Fruit fly (Drosophila melanogaster): ENCODE data around the gene CG15432.

The CG15432 gene

DNA sequence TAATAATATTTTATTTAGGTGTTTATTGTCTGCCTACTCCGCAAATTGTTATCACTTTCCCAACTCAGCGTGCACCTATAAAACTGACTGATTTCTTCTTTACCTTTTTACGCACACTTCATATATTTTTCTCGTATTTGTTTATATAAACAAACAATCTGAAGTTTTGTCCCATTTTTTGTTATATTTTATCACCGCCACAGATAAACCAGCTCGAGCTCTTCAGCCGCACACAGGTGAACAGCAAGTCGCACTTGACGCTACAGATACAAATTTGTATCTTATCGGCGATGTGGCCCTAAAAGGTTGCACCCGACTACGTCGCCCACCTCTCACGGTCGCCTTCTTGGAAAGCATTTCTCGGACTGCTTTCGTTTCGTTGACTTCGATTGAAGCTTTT is 33.3 kb downstream of the CG15432 start (continued):
- peak; percentile 27 for TF ChIP-seq CG12071 (GFP tag; optimal IDR thresholded peaks at IDR 0.05)
- no peak for TF ChIP-seq CG7745 (tag; optimal IDR thresholded peaks at IDR 0.05)
- TF ChIP-seq fru (optimal IDR thresholded peaks at IDR 0.05): no peak
- peak; percentile 65 for TF ChIP-seq ATbp (GFP tag; optimal IDR thresholded peaks at IDR 0.05)
- no peak for TF ChIP-seq Mad (GFP tag; optimal IDR thresholded peaks at IDR 0.05)
- TF ChIP-seq crp (GFP tag; optimal IDR thresholded peaks at IDR 0.05): no peak
- TF ChIP-seq CG15073 (GFP tag; optimal IDR thresholded peaks at IDR 0.05): no peak
- peak; percentile 53 for TF ChIP-seq grn (GFP tag; optimal IDR thresholded peaks at IDR 0.05)
- TF ChIP-seq CG7928 (GFP tag; optimal IDR thresholded peaks at IDR 0.05): no peak
- TF ChIP-seq ash1 (GFP tag; optimal IDR thresholded peaks at IDR 0.05): no peak
- no peak for TF ChIP-seq CG1792 (GFP tag; optimal IDR thresholded peaks at IDR 0.05)
- no peak for TF ChIP-seq CkIIα-i1 (GFP tag; IDR thresholded peaks at IDR 0.05)
- no peak for TF ChIP-seq sima (GFP tag; optimal IDR thresholded peaks at IDR 0.05)
- no peak for TF ChIP-seq CG1832 (GFP tag; optimal IDR thresholded peaks at IDR 0.05)
- TF ChIP-seq Dll (GFP tag; IDR thresholded peaks at IDR 0.05; ENCODE audit: partially characterized antibody): no peak
- no peak for TF ChIP-seq CG6689 (GFP tag; IDR thresholded peaks at IDR 0.05)
- TF ChIP-seq CG17802 (tag; optimal IDR thresholded peaks at IDR 0.05): no peak
- no peak for TF ChIP-seq CG32767 (GFP tag; IDR thresholded peaks at IDR 0.05)
- no peak for TF ChIP-seq YL-1 (GFP tag; optimal IDR thresholded peaks at IDR 0.05)
- no peak for TF ChIP-seq mirr (GFP tag; optimal IDR thresholded peaks at IDR 0.05)
- TF ChIP-seq Pdp1 (GFP tag; optimal IDR thresholded peaks at IDR 0.05): no peak
- no peak for TF ChIP-seq CG1647 (GFP tag; optimal IDR thresholded peaks at IDR 0.05)
- no peak for TF ChIP-seq az2 (GFP tag; optimal IDR thresholded peaks at IDR 0.05)
- peak; percentile 0 for TF ChIP-seq exex (tag; optimal IDR thresholded peaks at IDR 0.05)
- TF ChIP-seq Hey (tag; optimal IDR thresholded peaks at IDR 0.05): no peak
- TF ChIP-seq pita (GFP tag; optimal IDR thresholded peaks at IDR 0.05): no peak
- TF ChIP-seq CG11247 (GFP tag; IDR thresholded peaks at IDR 0.05): no peak
- TF ChIP-seq CG18764 (GFP tag; optimal IDR thresholded peaks at IDR 0.05): no peak
- TF ChIP-seq CG7357 (GFP tag; IDR thresholded peaks at IDR 0.05): no peak
- TF ChIP-seq BtbVII (GFP tag; optimal IDR thresholded peaks at IDR 0.05): peak; percentile 15
- no peak for TF ChIP-seq CG9797 (GFP tag; optimal IDR thresholded peaks at IDR 0.05)
- TF ChIP-seq stc (GFP tag; IDR thresholded peaks at IDR 0.05): no peak
- peak; percentile 15 for TF ChIP-seq lab (GFP tag; optimal IDR thresholded peaks at IDR 0.05)
- TF ChIP-seq CG9876 (GFP tag; optimal IDR thresholded peaks at IDR 0.05): no peak
- TF ChIP-seq GATAe (GFP tag; conservative IDR thresholded peaks at IDR 0.05): no peak
- no peak for TF ChIP-seq tna (GFP tag; IDR thresholded peaks at IDR 0.05; ENCODE audit: partially characterized antibody)
- no peak for TF ChIP-seq CG3847 (GFP tag; IDR thresholded peaks at IDR 0.05)
- no peak for TF ChIP-seq z (GFP tag; IDR thresholded peaks at IDR 0.05)
- TF ChIP-seq Lim3 (GFP tag; IDR thresholded peaks at IDR 0.05): no peak
- TF ChIP-seq salm (tag; optimal IDR thresholded peaks at IDR 0.05): peak; percentile 30
- no peak for TF ChIP-seq Poxn (GFP tag; IDR thresholded peaks at IDR 0.05)
- no peak for TF ChIP-seq dpn (GFP tag; optimal IDR thresholded peaks at IDR 0.05)
- TF ChIP-seq HLHmδ (GFP tag; optimal IDR thresholded peaks at IDR 0.05): no peak
- no peak for TF ChIP-seq CG3163 (GFP tag; optimal IDR thresholded peaks at IDR 0.05)
- no peak for TF ChIP-seq Hr3 (GFP tag; optimal IDR thresholded peaks at IDR 0.05)
- peak; percentile 15 for TF ChIP-seq CG15601 (tag; optimal IDR thresholded peaks at IDR 0.05)
- no peak for TF ChIP-seq ttk (GFP tag; IDR thresholded peaks at IDR 0.05)
- no peak for TF ChIP-seq fd102C (GFP tag; optimal IDR thresholded peaks at IDR 0.05)
- TF ChIP-seq CG12236 (GFP tag; optimal IDR thresholded peaks at IDR 0.05): no peak
- no peak for TF ChIP-seq ci (GFP tag; IDR thresholded peaks at IDR 0.05)
- no peak for TF ChIP-seq gcm (GFP tag; optimal IDR thresholded peaks at IDR 0.05)
- no peak for TF ChIP-seq cad (GFP tag; optimal IDR thresholded peaks at IDR 0.05)
- TF ChIP-seq eve (GFP tag; optimal IDR thresholded peaks at IDR 0.05): no peak
